Fruit fly (Drosophila melanogaster) whole organism, embryonic: Measurements from ENCODE around the gene CG8100.

Source experiments
- BEAF-32 ChIP-seq: fragments of 200-800 bp; sonication (Bioruptor generic); optimal IDR thresholded peaks from 3 replicates; lab custom pipeline; 2017; ENCODE audit warnings: missing biosample characterization, missing genetic modification characterization, mild to moderate bottlenecking, moderate library complexity, missing genetic modification reagents
- BtbVII ChIP-seq: fragments of 200-800 bp; sonication (Bioruptor generic); optimal IDR thresholded peaks from 3 replicates; lab custom pipeline; 2017; ENCODE audit warnings: missing biosample characterization, mild to moderate bottlenecking, missing genetic modification characterization
- CG10654 ChIP-seq: fragments of 200-800 bp; sonication (Bioruptor generic); optimal IDR thresholded peaks from 2 replicates; lab custom pipeline; 2016; ENCODE audit warnings: missing biosample characterization, missing genetic modification characterization
- CG11247 ChIP-seq: fragments of 200-800 bp; sonication (Bioruptor generic); IDR thresholded peaks from 2 replicates; pipeline ENCODE4 v1.3.6; 2022; ENCODE audit warnings: missing biosample characterization, missing genetic modification characterization
- CG11696 ChIP-seq: fragments of 200-800 bp; sonication (Bioruptor generic); IDR thresholded peaks from 2 replicates; pipeline ENCODE4 v1.3.6; 2022; ENCODE audit warnings: missing biosample characterization, missing genetic modification characterization
- CG12299 ChIP-seq: fragments of 200-800 bp; sonication (Bioruptor generic); optimal IDR thresholded peaks from 2 replicates; lab custom pipeline; 2018; ENCODE audit warnings: missing biosample characterization, mild to moderate bottlenecking, missing genetic modification characterization
- CG12744 ChIP-seq: fragments of 200-800 bp; sonication (Bioruptor generic); optimal IDR thresholded peaks from 2 replicates; lab custom pipeline; 2016; ENCODE audit warnings: missing biosample characterization, missing genetic modification characterization
- CG12942 ChIP-seq: fragments of 200-800 bp; sonication (Bioruptor generic); optimal IDR thresholded peaks from 3 replicates; lab custom pipeline; 2016; ENCODE audit warnings: missing biosample characterization, missing genetic modification characterization
- CG13296 ChIP-seq: fragments of 200-800 bp; sonication (Bioruptor generic); optimal IDR thresholded peaks from 3 replicates; lab custom pipeline; 2018; ENCODE audit warnings: missing biosample characterization, mild to moderate bottlenecking, missing genetic modification characterization
- CG15011 ChIP-seq: fragments of 200-800 bp; sonication (Bioruptor generic); optimal IDR thresholded peaks from 3 replicates; lab custom pipeline; 2018; ENCODE audit warnings: missing biosample characterization, mild to moderate bottlenecking, missing genetic modification characterization
- CG17186 ChIP-seq: fragments of 200-800 bp; sonication (Bioruptor generic); optimal IDR thresholded peaks from 3 replicates; lab custom pipeline; 2017; ENCODE audit warnings: missing biosample characterization, missing genetic modification reagents, missing genetic modification characterization
- CG17912 ChIP-seq: fragments of 200-800 bp; sonication (Bioruptor generic); optimal IDR thresholded peaks from 2 replicates; lab custom pipeline; 2018; ENCODE audit warnings: missing biosample characterization, mild to moderate bottlenecking, missing genetic modification characterization
- CG1832 ChIP-seq: fragments of 200-800 bp; sonication (Bioruptor generic); optimal IDR thresholded peaks from 2 replicates; lab custom pipeline; 2017; ENCODE audit warnings: missing biosample characterization, mild to moderate bottlenecking, missing genetic modification characterization, inconsistent platforms
- CG2120 ChIP-seq: fragments of 200-800 bp; sonication (Bioruptor generic); optimal IDR thresholded peaks from 3 replicates; lab custom pipeline; 2016; ENCODE audit warnings: missing biosample characterization, missing genetic modification characterization
- CG2199 ChIP-seq: fragments of 200-800 bp; sonication (Bioruptor generic); IDR thresholded peaks from 3 replicates; pipeline ENCODE4 v1.3.6; 2022; ENCODE audit warnings: missing biosample characterization, missing genetic modification characterization
- CG30403 ChIP-seq: fragments of 200-800 bp; sonication (Bioruptor generic); optimal IDR thresholded peaks from 3 replicates; lab custom pipeline; 2016; ENCODE audit warnings: missing biosample characterization, missing genetic modification characterization
- CG30431 ChIP-seq: fragments of 200-800 bp; sonication (Bioruptor generic); optimal IDR thresholded peaks from 2 replicates; lab custom pipeline; 2017; ENCODE audit warnings: missing biosample characterization, missing genetic modification characterization
- CG31365 ChIP-seq: fragments of 200-800 bp; sonication (Bioruptor generic); optimal IDR thresholded peaks from 2 replicates; lab custom pipeline; 2018; ENCODE audit warnings: missing biosample characterization, mild to moderate bottlenecking, missing genetic modification characterization
- CG3163 ChIP-seq: fragments of 200-800 bp; sonication (Bioruptor generic); optimal IDR thresholded peaks from 3 replicates; lab custom pipeline; 2016; ENCODE audit warnings: missing biosample characterization, missing genetic modification characterization
- CG4617 ChIP-seq: fragments of 200-800 bp; sonication (Bioruptor generic); optimal IDR thresholded peaks from 3 replicates; lab custom pipeline; 2016; ENCODE audit warnings: missing biosample characterization, missing genetic modification characterization, borderline replicate concordance
- CG5245 ChIP-seq: fragments of 200-800 bp; sonication (Bioruptor generic); optimal IDR thresholded peaks from 3 replicates; lab custom pipeline; 2016; ENCODE audit warnings: missing biosample characterization, missing genetic modification characterization
- CG7271 ChIP-seq: fragments of 200-800 bp; sonication (Bioruptor generic); optimal IDR thresholded peaks from 2 replicates; lab custom pipeline; 2018; ENCODE audit warnings: missing biosample characterization, mild to moderate bottlenecking, missing genetic modification characterization, moderate library complexity
- CG7786 ChIP-seq: fragments of 200-800 bp; sonication (Bioruptor generic); optimal IDR thresholded peaks from 2 replicates; lab custom pipeline; 2016; ENCODE audit warnings: missing biosample characterization, missing genetic modification characterization
- CG7987 ChIP-seq: fragments of 200-800 bp; sonication (Bioruptor generic); optimal IDR thresholded peaks from 2 replicates; lab custom pipeline; 2018; ENCODE audit warnings: missing biosample characterization, mild to moderate bottlenecking, missing genetic modification characterization, moderate library complexity
- CG8089 ChIP-seq: fragments of 200-800 bp; sonication (Bioruptor generic); optimal IDR thresholded peaks from 3 replicates; lab custom pipeline; 2016; ENCODE audit warnings: missing biosample characterization, missing genetic modification characterization
- Chrac-16 ChIP-seq: fragments of 200-800 bp; sonication (Bioruptor generic); optimal IDR thresholded peaks from 3 replicates; lab custom pipeline; 2016; ENCODE audit warnings: missing biosample characterization, missing genetic modification characterization
- Dbx ChIP-seq: fragments of 200-800 bp; sonication (Bioruptor generic); IDR thresholded peaks from 3 replicates; pipeline ENCODE4 v1.3.6; 2022; ENCODE audit warnings: missing biosample characterization, missing genetic modification characterization
- Dip3 ChIP-seq: fragments of 200-800 bp; sonication (Bioruptor generic); optimal IDR thresholded peaks from 3 replicates; lab custom pipeline; 2016; ENCODE audit warnings: missing biosample characterization, missing genetic modification characterization
- Dll ChIP-seq: fragments of 200-800 bp; sonication (Bioruptor generic); IDR thresholded peaks from 4 replicates; pipeline ENCODE4 v1.3.6; 2022; ENCODE audit warnings: missing biosample characterization, missing genetic modification characterization; ENCODE audit not compliant: partially characterized antibody
- Fer3 ChIP-seq: fragments of 200-800 bp; sonication (Bioruptor generic); optimal IDR thresholded peaks from 2 replicates; lab custom pipeline; 2018; ENCODE audit warnings: missing biosample characterization, mild to moderate bottlenecking, missing genetic modification characterization, moderate library complexity
- Rx ChIP-seq: fragments of 200-800 bp; sonication (Bioruptor generic); IDR thresholded peaks from 2 replicates; pipeline ENCODE4 v1.3.6; 2022; ENCODE audit warnings: missing biosample characterization, missing genetic modification characterization
- Six4 ChIP-seq: fragments of 200-800 bp; sonication (Bioruptor generic); optimal IDR thresholded peaks from 2 replicates; lab custom pipeline; 2016; ENCODE audit warnings: missing biosample characterization, missing genetic modification characterization
- Usf ChIP-seq: fragments of 200-800 bp; sonication (Bioruptor generic); optimal IDR thresholded peaks from 2 replicates; lab custom pipeline; 2017; ENCODE audit warnings: missing genotype, missing biosample characterization, missing genetic modification characterization
- chm ChIP-seq: fragments of 200-800 bp; sonication (Bioruptor generic); IDR thresholded peaks from 2 replicates; pipeline ENCODE4 v1.3.6; 2022; ENCODE audit warnings: missing biosample characterization, missing genetic modification characterization
- crc ChIP-seq: fragments of 200-800 bp; sonication (Bioruptor generic); optimal IDR thresholded peaks from 2 replicates; lab custom pipeline; 2016; ENCODE audit warnings: missing biosample characterization, missing genetic modification characterization
- danr ChIP-seq: fragments of 200-800 bp; sonication (Bioruptor generic); IDR thresholded peaks from 2 replicates; pipeline ENCODE4 v1.3.6; 2022; ENCODE audit warnings: missing biosample characterization, missing genetic modification characterization
- gce ChIP-seq: fragments of 200-800 bp; sonication (Bioruptor generic); IDR thresholded peaks from 3 replicates; pipeline ENCODE4 v1.3.6; 2022; ENCODE audit warnings: missing biosample characterization, missing genetic modification characterization
- hb ChIP-seq: fragments of 200-800 bp; sonication (Bioruptor generic); IDR thresholded peaks from 3 replicates; pipeline ENCODE4 v1.3.6; 2022; ENCODE audit warnings: missing biosample characterization, missing genetic modification characterization; ENCODE audit not compliant: partially characterized antibody
- insv ChIP-seq, 2 experiments: fragments of 200-800 bp; sonication (Bioruptor generic); optimal IDR thresholded peaks; 3 replicates each; lab custom pipeline; 2016 to 2018; ENCODE audit warnings: missing biosample characterization in 2 of 2, missing genetic modification characterization in 2 of 2
- mam ChIP-seq: fragments of 200-800 bp; sonication (Bioruptor generic); optimal IDR thresholded peaks from 3 replicates; lab custom pipeline; 2016; ENCODE audit warnings: missing biosample characterization, missing genetic modification characterization
- nau ChIP-seq: fragments of 200-800 bp; sonication (Bioruptor generic); optimal IDR thresholded peaks from 3 replicates; lab custom pipeline; 2017; ENCODE audit warnings: missing biosample characterization, mild to moderate bottlenecking, missing genetic modification characterization, missing genetic modification reagents
- p53 ChIP-seq: fragments of 200-800 bp; sonication (Bioruptor generic); optimal IDR thresholded peaks from 2 replicates; lab custom pipeline; 2016; ENCODE audit warnings: missing biosample characterization, missing genetic modification characterization
- pho ChIP-seq: fragments of 200-800 bp; sonication (Bioruptor generic); optimal IDR thresholded peaks from 2 replicates; lab custom pipeline; 2016; ENCODE audit warnings: missing biosample characterization, missing genetic modification characterization
- phol ChIP-seq: fragments of 200-800 bp; sonication (Bioruptor generic); optimal IDR thresholded peaks from 3 replicates; lab custom pipeline; 2018; ENCODE audit warnings: missing biosample characterization, mild to moderate bottlenecking, missing genetic modification characterization, moderate library complexity
- prd ChIP-seq, 3 experiments: fragments of >200 bp in 2 of 3; fragments of 200-800 bp in 1 of 3; sonication (Bioruptor generic) in 1 of 3; optimal IDR thresholded peaks in 2 of 3; IDR thresholded peaks in 1 of 3; 2 replicates in 2 of 3; 3 replicates in 1 of 3; pipeline versions ENCODE4 v1.3.6 to Lab custom; 2017 to 2022; ENCODE audit warnings: missing biosample characterization in 1 of 3, missing genetic modification characterization in 1 of 3
- ssp ChIP-seq: fragments of 200-800 bp; sonication (Bioruptor generic); IDR thresholded peaks from 2 replicates; pipeline ENCODE4 v1.3.6; 2022; ENCODE audit warnings: missing biosample characterization, missing genetic modification characterization
- tap ChIP-seq: fragments of 200-800 bp; optimal IDR thresholded peaks from 3 replicates; lab custom pipeline; 2019; ENCODE audit warnings: missing biosample characterization, mild to moderate bottlenecking, missing genetic modification characterization, moderate library complexity
- tgo ChIP-seq: fragments of 200-800 bp; sonication (Bioruptor generic); IDR thresholded peaks from 3 replicates; pipeline ENCODE4 v1.3.6; 2022; ENCODE audit warnings: missing biosample characterization, missing genetic modification characterization
- zen ChIP-seq: fragments of 200-800 bp; sonication (Bioruptor generic); optimal IDR thresholded peaks from 3 replicates; lab custom pipeline; 2018; ENCODE audit warnings: missing biosample characterization, mild to moderate bottlenecking, missing genetic modification characterization, moderate library complexity

Gene CG8100

DNA sequence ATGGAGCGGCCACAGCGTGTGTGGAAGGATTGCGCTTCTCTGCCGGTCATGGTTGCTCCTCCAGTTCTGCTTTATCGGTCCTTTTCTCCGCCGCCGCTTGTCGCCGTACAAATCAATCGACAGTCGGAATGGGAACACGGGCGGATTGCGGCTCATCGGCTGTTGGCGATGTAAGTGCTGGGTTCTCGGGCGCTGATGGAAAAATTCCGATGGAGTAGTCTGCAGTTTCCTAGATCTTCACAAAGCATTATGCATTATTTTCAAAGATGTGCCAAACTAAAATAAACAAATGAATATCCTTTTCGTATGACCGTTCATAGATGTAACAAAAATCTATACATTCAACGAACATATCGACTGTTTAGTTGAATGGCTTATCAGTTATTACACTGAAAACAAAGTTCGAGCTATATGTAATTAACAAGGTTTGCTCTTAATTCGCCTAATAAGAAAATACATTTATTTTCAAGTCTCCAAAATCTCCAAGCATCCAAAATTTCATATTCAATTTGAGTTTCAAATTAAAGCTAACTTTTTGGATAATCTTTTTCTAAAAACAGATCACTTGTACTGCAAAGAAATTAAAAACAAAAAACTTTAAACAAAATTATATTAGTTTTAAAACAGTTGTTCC is 33.7 kb upstream of the CG8100 start, which contains the start of gene Neurl4 (continued):
- TF ChIP-seq CG7271 (tag; lab: Kevin White, UChicago) (peak; percentile 1), CG2199 (no peak), CG17912 (peak; percentile 20), pho (GFP tag; lab: Kevin White, UChicago) (peak; percentile 40), hb (GFP tag; lab: Robert Waterston, UW) (no peak), CG12299 (tag; lab: Kevin White, UChicago) (peak; percentile 1), Dll (0 out of 4 replicates have a peak, but pooled peaks have one; percentile 15), Chrac-16 (GFP tag; lab: Kevin White, UChicago) (peak; percentile 68), Six4 (GFP tag; lab: Kevin White, UChicago) (peak; percentile 34), chm (GFP tag; lab: Robert Waterston, UW) (peak; percentile 81), CG31365 (tag; lab: Kevin White, UChicago) (peak; percentile 17), danr (GFP tag; lab: Robert Waterston, UW) (0 out of 2 replicates have a peak, but pooled peaks have one; percentile 28), Fer3 (no peak), CG12744 (GFP tag; lab: Kevin White, UChicago) (peak; percentile 48), CG17186 (GFP tag; lab: Kevin White, UChicago) (no peak), insv (GFP tag; optimal IDR thresholded peaks at IDR 0.05; lab: Kevin White, UChicago) (no peak), CG3163 (GFP tag; lab: Kevin White, UChicago) (peak; percentile 13), CG4617 (peak; percentile 26), CG5245 (GFP tag; lab: Kevin White, UChicago) (peak; percentile 20), Rx (GFP tag; lab: Robert Waterston, UW) (0 out of 2 replicates have a peak, but pooled peaks have one; percentile 16), Dbx (GFP tag; lab: Robert Waterston, UW) (peak; percentile 68; the same call in 2 of the 3 replicates), CG12942 (GFP tag; lab: Kevin White, UChicago) (peak; percentile 73), CG7987 (GFP tag; lab: Kevin White, UChicago) (no peak), CG2120 (GFP tag; lab: Kevin White, UChicago) (peak; percentile 84), CG10654 (peak; percentile 42), CG7786 (GFP tag; lab: Kevin White, UChicago) (peak; percentile 73), zen (tag; lab: Kevin White, UChicago) (peak; percentile 69), CG13296 (no peak), Dip3 (no peak), CG1832 (GFP tag; lab: Kevin White, UChicago) (no peak), BtbVII (GFP tag; lab: Kevin White, UChicago) (no peak), ssp (GFP tag; lab: Robert Waterston, UW) (peak; percentile 50), p53 (no peak), phol (peak; percentile 87), nau (no peak), CG11696 (GFP tag; lab: Robert Waterston, UW) (peak; percentile 38; the same call in 1 of the 2 replicates), gce (GFP tag; lab: Robert Waterston, UW) (no peak), CG11247 (GFP tag; lab: Robert Waterston, UW) (peak; percentile 34; the same call in 1 of the 2 replicates), prd (optimal IDR thresholded peaks at IDR 0.05; lab: Kevin White, UChicago) (no peak), prd (GFP tag; IDR thresholded peaks at IDR 0.05; lab: Robert Waterston, UW) (peak; percentile 70), CG30431 (peak; percentile 53), mam (GFP tag; lab: Kevin White, UChicago) (peak; percentile 82), crc (GFP tag; lab: Kevin White, UChicago) (peak; percentile 54), CG15011 (peak; percentile 24), tap (tag; lab: Kevin White, UChicago) (no peak), tgo (peak; percentile 60; the same call in 2 of the 3 replicates), CG30403 (GFP tag; lab: Kevin White, UChicago) (peak; percentile 61), Usf (peak; percentile 23), BEAF-32 (GFP tag; lab: Kevin White, UChicago) (peak; percentile 51), CG8089 (GFP tag; lab: Kevin White, UChicago) (peak; percentile 50)
